Worm (Caenorhabditis elegans): ENCODE results near the gene srsx-24.

srsx-24 gene

DNA sequence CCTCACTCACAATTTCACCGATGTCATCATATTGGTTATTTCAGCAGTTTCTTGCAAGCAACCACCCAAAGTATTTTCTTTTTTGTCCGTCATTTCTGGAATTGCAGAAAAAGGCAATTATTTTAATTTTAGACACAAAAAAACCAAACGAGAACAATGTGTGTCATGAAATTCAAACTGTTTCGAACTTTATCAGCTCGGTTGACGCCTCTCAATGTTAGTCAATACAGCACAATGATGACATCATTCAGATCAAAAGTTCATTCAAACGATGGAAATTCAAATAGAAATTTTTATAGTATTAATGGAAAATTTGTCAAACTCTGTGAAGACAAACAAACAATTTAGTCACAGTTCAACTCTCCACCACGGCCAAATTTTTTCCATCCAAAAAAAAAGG is 12.6 kb upstream of the srsx-24 start, which contains the start of gene fbxa-105 (continued):
- no peak for TF ChIP-seq hlh-30 (tag; optimal IDR thresholded peaks at IDR 0.05; ENCODE audit: insufficient read depth)
- TF ChIP-seq T20F7.1 (GFP tag; optimal IDR thresholded peaks at IDR 0.05), result no peak
- TF ChIP-seq lin-38 (GFP tag; IDR thresholded peaks at IDR 0.05), result no peak

- no peak for TF ChIP-seq ztf-11 (tag; optimal IDR thresholded peaks at IDR 0.05)
- TF ChIP-seq php-3 (GFP tag; IDR thresholded peaks at IDR 0.05), result no peak
- no peak for TF ChIP-seq rbr-2 (tag; optimal IDR thresholded peaks at IDR 0.05)
- no peak for TF ChIP-seq aha-1 (tag)
- no peak for TF ChIP-seq snpc-4 (tag; optimal IDR thresholded peaks at IDR 0.05)
- TF ChIP-seq snpc-1.2 (GFP tag; IDR thresholded peaks at IDR 0.05), result no peak
- no peak for TF ChIP-seq D1046.2 (GFP tag; IDR thresholded peaks at IDR 0.05)
- TF ChIP-seq duxl-1 (tag; optimal IDR thresholded peaks at IDR 0.05; ENCODE audit: poor library complexity), result no peak
- no peak for TF ChIP-seq cey-2 (tag; optimal IDR thresholded peaks at IDR 0.05; ENCODE audit: borderline replicate concordance, insufficient read depth)
- no peak for TF ChIP-seq egl-27 (tag; optimal IDR thresholded peaks at IDR 0.05)
- no peak for TF ChIP-seq sdz-12 (GFP tag; optimal IDR thresholded peaks at IDR 0.05)
- TF ChIP-seq lir-3 (tag; optimal IDR thresholded peaks at IDR 0.05), result no peak
- no peak for TF ChIP-seq mdl-1 (tag; optimal IDR thresholded peaks at IDR 0.05)
- TF ChIP-seq hif-1 (tag; optimal IDR thresholded peaks at IDR 0.05), result no peak
- TF ChIP-seq dmd-9 (GFP tag; IDR thresholded peaks at IDR 0.05), result no peak
- TF ChIP-seq set-16 (GFP tag; IDR thresholded peaks at IDR 0.05), result no peak
- no peak for TF ChIP-seq tra-1 (GFP tag; IDR thresholded peaks at IDR 0.05)
- no peak for TF ChIP-seq pqm-1 (tag; optimal IDR thresholded peaks at IDR 0.05)
- TF ChIP-seq lin-1 (GFP tag; IDR thresholded peaks at IDR 0.05), result no peak
- no peak for TF ChIP-seq ceh-62 (tag; optimal IDR thresholded peaks at IDR 0.05)
Measured at ce11 chrV:7389771-7390170, 10.5 kb upstream of the srsx-24 start, which contains the start of gene C02H6.1. TSS of gene C02H6.1 (minus strand) at chrV:7389871.

DNA sequence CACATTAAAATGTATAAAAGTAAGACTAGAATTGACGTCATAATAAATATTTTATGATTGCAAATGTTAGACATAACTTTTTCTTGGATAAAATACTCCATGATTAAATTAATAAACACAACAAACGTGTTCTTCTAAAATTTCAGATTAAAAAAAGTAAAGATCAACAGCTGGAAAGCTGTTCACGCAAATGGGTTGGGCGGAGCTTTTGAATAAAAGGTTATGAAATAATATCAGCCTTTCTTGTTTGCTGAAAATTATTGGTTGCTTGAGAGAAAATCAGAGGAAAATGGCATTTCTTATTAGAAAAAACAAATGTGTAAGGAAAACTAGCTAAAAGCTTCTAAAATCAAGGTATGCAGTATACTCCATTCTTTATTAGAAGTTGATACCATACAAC is 8.5 kb upstream of the srsx-24 start, which contains the start of gene C02H6.3:
Gene C02H6.3 (minus strand): TSS at position 101 of the 400 bp plus-strand sequence.
- no peak for TF ChIP-seq Y105C5A.15 (GFP tag; IDR thresholded peaks at IDR 0.05)
- TF ChIP-seq ceh-32 (tag; optimal IDR thresholded peaks at IDR 0.05; ENCODE audit: poor library complexity), result no peak
- TF ChIP-seq zip-11 (GFP tag; IDR thresholded peaks at IDR 0.05), result no peak
- TF ChIP-seq Y75B8A.6 (GFP tag; IDR thresholded peaks at IDR 0.05), result no peak
- TF ChIP-seq mdt-29 (GFP tag; IDR thresholded peaks at IDR 0.05), result no peak
- no peak for TF ChIP-seq ces-1 (GFP tag; optimal IDR thresholded peaks at IDR 0.05)
- TF ChIP-seq lin-1 (GFP tag; IDR thresholded peaks at IDR 0.05), result no peak
- no peak for TF ChIP-seq pha-4 (GFP tag; IDR thresholded peaks at IDR 0.05)
- TF ChIP-seq pha-4 (tag; optimal IDR thresholded peaks at IDR 0.05), result no peak
- no peak for TF ChIP-seq dve-1 (tag; optimal IDR thresholded peaks at IDR 0.05; ENCODE audit: insufficient read depth)
- TF ChIP-seq jun-1 (tag; optimal IDR thresholded peaks at IDR 0.05), result no peak
- TF ChIP-seq ceh-44 (GFP tag; IDR thresholded peaks at IDR 0.05), result no peak
- TF ChIP-seq mep-1 (tag; optimal IDR thresholded peaks at IDR 0.05), result no peak
- no peak for TF ChIP-seq hmg-1.1 (GFP tag; IDR thresholded peaks at IDR 0.05)
- TF ChIP-seq zfp-3 (GFP tag; conservative IDR thresholded peaks at IDR 0.05), result no peak

DNA sequence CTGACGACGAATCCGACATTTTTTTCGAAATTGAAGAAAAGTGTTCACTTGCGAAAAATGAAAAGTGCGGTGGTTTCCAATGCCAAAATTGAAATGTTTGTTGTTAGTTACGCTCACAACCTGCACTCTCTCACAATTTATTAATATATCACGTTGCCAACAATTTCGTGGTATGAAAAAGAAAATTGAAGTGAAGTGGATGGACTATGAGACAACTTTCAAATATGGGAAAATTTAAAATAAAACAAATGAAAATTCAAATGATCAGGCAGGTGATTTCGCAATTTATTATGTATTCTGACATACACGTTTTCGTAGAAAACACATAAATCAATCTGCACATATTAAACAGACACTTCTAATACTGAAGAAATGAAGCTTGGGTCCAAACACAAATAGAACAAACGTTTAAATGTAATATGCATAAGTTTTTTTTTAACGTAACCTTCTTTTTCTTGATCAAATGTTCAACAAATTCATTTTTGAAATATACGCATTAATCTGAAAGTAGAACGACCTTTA is 6.8 kb upstream of the srsx-24 start, which contains the start of gene srp-6:
Gene srp-6 (minus strand): TSS at position 51 of the 522 bp plus-strand sequence.
- peak; percentile 10 for TF ChIP-seq dve-1 (tag; optimal IDR thresholded peaks at IDR 0.05; ENCODE audit: insufficient read depth)
- TF ChIP-seq nhr-11 (tag; optimal IDR thresholded peaks at IDR 0.05), result peak; percentile 9
- TF ChIP-seq unc-62 (GFP tag; optimal IDR thresholded peaks at IDR 0.05 in 1 of 2), result peak in 1 of 2 experiments; percentile 66
- TF ChIP-seq unc-62 (tag; optimal IDR thresholded peaks at IDR 0.05), result no peak
- TF ChIP-seq D1046.2 (GFP tag; IDR thresholded peaks at IDR 0.05), result no peak
- no peak for TF ChIP-seq ces-1 (GFP tag; optimal IDR thresholded peaks at IDR 0.05)
- TF ChIP-seq mdl-1 (tag; optimal IDR thresholded peaks at IDR 0.05), result no peak
- TF ChIP-seq daf-8 (GFP tag; IDR thresholded peaks at IDR 0.05), result no peak
- no peak for TF ChIP-seq ZK546.5 (tag; optimal IDR thresholded peaks at IDR 0.05)
- TF ChIP-seq nhr-25 (tag; optimal IDR thresholded peaks at IDR 0.05; ENCODE audit: borderline replicate concordance, insufficient read depth), result no peak

All from whole organism, L4 larva.